Worm (Caenorhabditis elegans): ENCODE data around the gene srt-74.

DNA sequence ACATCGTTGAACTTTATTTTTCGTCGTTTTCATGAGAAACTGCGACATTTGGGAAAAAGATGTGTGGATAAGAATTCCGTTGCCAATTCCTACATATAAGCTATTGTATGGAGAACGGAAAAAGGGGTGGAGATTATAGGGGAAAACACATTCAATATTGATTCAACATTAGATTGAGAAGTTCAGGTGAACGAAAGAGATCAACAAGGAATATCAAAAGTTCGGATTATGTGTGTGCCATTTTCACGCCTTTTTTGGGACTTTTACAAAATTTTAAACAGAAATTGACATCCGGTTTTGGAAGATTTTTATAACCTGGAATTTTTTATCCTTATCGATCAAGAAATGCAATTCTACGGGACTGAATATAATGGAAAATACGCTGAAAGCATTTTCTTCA, 45.7 kb upstream of the srt-74 start, which contains the start of gene F47B8.5:
- TF ChIP-seq tbx-2 (tag; optimal IDR thresholded peaks at IDR 0.05): no peak
- no peak for TF ChIP-seq pha-4 (tag; optimal IDR thresholded peaks at IDR 0.05)
- no peak for TF ChIP-seq egl-27 (tag; optimal IDR thresholded peaks at IDR 0.05)
- no peak for TF ChIP-seq nhr-237 (tag; optimal IDR thresholded peaks at IDR 0.05)
- TF ChIP-seq nhr-28 (tag; optimal IDR thresholded peaks at IDR 0.05): no peak
- TF ChIP-seq elt-1 (tag; optimal IDR thresholded peaks at IDR 0.05): no peak
- TF ChIP-seq nhr-43 (tag; optimal IDR thresholded peaks at IDR 0.05; ENCODE audit: poor library complexity, severe bottlenecking): no peak
